Fruit fly (Drosophila melanogaster): ENCODE results near the gene Ubi-p5E.

Gene Ubi-p5E

dm6 chrX:6260900-6261299 lies 18.5 kb downstream of the Ubi-p5E start, which contains the start of gene Josd:
Gene Josd, plus strand, starts transcription at chrX:6261169.
- TF ChIP-seq tai (GFP tag; optimal IDR thresholded peaks at IDR 0.05) (no peak), br (GFP tag; optimal IDR thresholded peaks at IDR 0.05) (no peak), N (GFP tag; optimal IDR thresholded peaks at IDR 0.05) (no peak), OdsH (GFP tag; optimal IDR thresholded peaks at IDR 0.05) (no peak), CrebA (GFP tag; optimal IDR thresholded peaks at IDR 0.05; ENCODE audit: borderline replicate concordance) (no peak), brk (GFP tag; optimal IDR thresholded peaks at IDR 0.05) (no peak), dl (GFP tag; optimal IDR thresholded peaks at IDR 0.05; ENCODE audit: insufficient read depth in 1 of 2, partially characterized antibody in 2 of 2) (no peak), Dif (GFP tag; optimal IDR thresholded peaks at IDR 0.05; ENCODE audit: partially characterized antibody) (no peak), sage (GFP tag; optimal IDR thresholded peaks at IDR 0.05) (no peak), sv (GFP tag; optimal IDR thresholded peaks at IDR 0.05) (no peak), Hr83 (GFP tag; optimal IDR thresholded peaks at IDR 0.05; ENCODE audit: poor library complexity, severe bottlenecking) (peak; percentile 24), dmrt93B (GFP tag; optimal IDR thresholded peaks at IDR 0.05) (no peak), Abd-B (GFP tag; optimal IDR thresholded peaks at IDR 0.05) (no peak), Myc (optimal IDR thresholded peaks at IDR 0.05) (no peak), pan (optimal IDR thresholded peaks at IDR 0.05) (no peak), ey (GFP tag; optimal IDR thresholded peaks at IDR 0.05) (no peak), CG32264 (GFP tag; optimal IDR thresholded peaks at IDR 0.05) (no peak), Jra (GFP tag; optimal IDR thresholded peaks at IDR 0.05) (no peak), CG9705 (GFP tag; optimal IDR thresholded peaks at IDR 0.05) (no peak), usp (GFP tag; optimal IDR thresholded peaks at IDR 0.05) (no peak), HLH106 (tag; optimal IDR thresholded peaks at IDR 0.05) (no peak), psq (GFP tag; optimal IDR thresholded peaks at IDR 0.05) (no peak), Vsx2 (GFP tag; optimal IDR thresholded peaks at IDR 0.05; ENCODE audit: partially characterized antibody) (no peak), foxo (GFP tag; optimal IDR thresholded peaks at IDR 0.05) (peak in 1 of 2 experiments; percentile 11), rgr (GFP tag; optimal IDR thresholded peaks at IDR 0.05) (peak; percentile 11), Dfd (GFP tag; optimal IDR thresholded peaks at IDR 0.05) (no peak), Sp1 (GFP tag; optimal IDR thresholded peaks at IDR 0.05) (no peak), Hnf4 (GFP tag; optimal IDR thresholded peaks at IDR 0.05) (peak; percentile 10), Mio (GFP tag; optimal IDR thresholded peaks at IDR 0.05) (no peak), dsf (GFP tag; optimal IDR thresholded peaks at IDR 0.05; ENCODE audit: borderline replicate concordance) (no peak), fru (GFP tag; optimal IDR thresholded peaks at IDR 0.05) (no peak), woc (GFP tag; optimal IDR thresholded peaks at IDR 0.05) (peak; percentile 36), GATAd (GFP tag; optimal IDR thresholded peaks at IDR 0.05) (no peak), h (GFP tag; optimal IDR thresholded peaks at IDR 0.05) (peak; percentile 17), jim (GFP tag; optimal IDR thresholded peaks at IDR 0.05) (no peak), lola (GFP tag; optimal IDR thresholded peaks at IDR 0.05) (no peak), Hr78 (GFP tag; optimal IDR thresholded peaks at IDR 0.05) (no peak), Rel (GFP tag; optimal IDR thresholded peaks at IDR 0.05) (no peak), Rel (tag; optimal IDR thresholded peaks at IDR 0.05) (peak; percentile 67)

dm6 chrX:6259696-6260095 lies 19.8 kb downstream of the Ubi-p5E start:
- no peak for TF ChIP-seq Abd-B (GFP tag; optimal IDR thresholded peaks at IDR 0.05)
- TF ChIP-seq psq (GFP tag; optimal IDR thresholded peaks at IDR 0.05): no peak
- TF ChIP-seq woc (GFP tag; optimal IDR thresholded peaks at IDR 0.05): no peak
- TF ChIP-seq dsf (GFP tag; optimal IDR thresholded peaks at IDR 0.05; ENCODE audit: borderline replicate concordance): no peak
- TF ChIP-seq ey (GFP tag; optimal IDR thresholded peaks at IDR 0.05): no peak
- no peak for TF ChIP-seq Dif (GFP tag; optimal IDR thresholded peaks at IDR 0.05; ENCODE audit: partially characterized antibody)
- TF ChIP-seq br (GFP tag; optimal IDR thresholded peaks at IDR 0.05): no peak
- no peak for TF ChIP-seq Rel (GFP tag; optimal IDR thresholded peaks at IDR 0.05)
- TF ChIP-seq Rel (tag; optimal IDR thresholded peaks at IDR 0.05): no peak
- no peak for TF ChIP-seq fru (GFP tag; optimal IDR thresholded peaks at IDR 0.05)
- no peak for TF ChIP-seq Sp1 (GFP tag; optimal IDR thresholded peaks at IDR 0.05)
- no peak for TF ChIP-seq Dfd (GFP tag; optimal IDR thresholded peaks at IDR 0.05)
- no peak for TF ChIP-seq N (GFP tag; optimal IDR thresholded peaks at IDR 0.05)
- TF ChIP-seq h (GFP tag; optimal IDR thresholded peaks at IDR 0.05): no peak
- no peak for TF ChIP-seq sv (GFP tag; optimal IDR thresholded peaks at IDR 0.05)
- no peak for TF ChIP-seq Myc (optimal IDR thresholded peaks at IDR 0.05)
- TF ChIP-seq OdsH (GFP tag; optimal IDR thresholded peaks at IDR 0.05): no peak
- no peak for TF ChIP-seq Hnf4 (GFP tag; optimal IDR thresholded peaks at IDR 0.05)
- no peak for TF ChIP-seq tai (GFP tag; optimal IDR thresholded peaks at IDR 0.05)
- TF ChIP-seq HLH106 (tag; optimal IDR thresholded peaks at IDR 0.05): no peak
